Worm (Caenorhabditis elegans): Measurements from ENCODE around the gene col-98.

col-98 gene

ce11 chrIII:13059335-13059734 is 40.5 kb downstream of the col-98 start (continued):
- TF ChIP-seq lin-39 (tag; optimal IDR thresholded peaks at IDR 0.05) (no peak), dmd-6 (GFP tag; IDR thresholded peaks at IDR 0.05) (peak; percentile 79), vab-7 (GFP tag; IDR thresholded peaks at IDR 0.05) (no peak), mep-1 (tag; optimal IDR thresholded peaks at IDR 0.05) (peak; percentile 11), cey-2 (tag; optimal IDR thresholded peaks at IDR 0.05; ENCODE audit: borderline replicate concordance, insufficient read depth) (no peak), nhr-28 (tag; optimal IDR thresholded peaks at IDR 0.05) (peak; percentile 86), ceh-20 (GFP tag; IDR thresholded peaks at IDR 0.05) (no peak), fos-1 (tag; optimal IDR thresholded peaks at IDR 0.05) (no peak), spr-1 (tag; optimal IDR thresholded peaks at IDR 0.05) (no peak), dmd-9 (GFP tag; IDR thresholded peaks at IDR 0.05) (no peak), duxl-1 (tag; optimal IDR thresholded peaks at IDR 0.05; ENCODE audit: poor library complexity) (no peak), unc-39 (tag; optimal IDR thresholded peaks at IDR 0.05) (no peak)

- TF ChIP-seq mep-1 (tag; optimal IDR thresholded peaks at IDR 0.05) (peak; percentile 91), ZK546.5 (tag; optimal IDR thresholded peaks at IDR 0.05) (no peak), T26A8.4 (GFP tag; IDR thresholded peaks at IDR 0.05) (peak; percentile 71), egl-43 (GFP tag; IDR thresholded peaks at IDR 0.05) (peak; percentile 26; the same call in 1 of the 2 replicates), T20F7.1 (GFP tag; optimal IDR thresholded peaks at IDR 0.05) (peak; percentile 80), lin-39 (tag; optimal IDR thresholded peaks at IDR 0.05) (peak; percentile 64), Y105C5A.15 (GFP tag; IDR thresholded peaks at IDR 0.05) (no peak), tra-1 (GFP tag; IDR thresholded peaks at IDR 0.05) (peak; percentile 89), ctbp-1 (GFP tag; IDR thresholded peaks at IDR 0.05) (peak; percentile 79), lin-1 (GFP tag; IDR thresholded peaks at IDR 0.05) (peak; percentile 14; the same call in 1 of the 2 replicates), nhr-42 (GFP tag; IDR thresholded peaks at IDR 0.05) (no peak), mes-2 (tag; optimal IDR thresholded peaks at IDR 0.05; ENCODE audit: poor library complexity, severe bottlenecking) (peak; percentile 83), unc-39 (tag; optimal IDR thresholded peaks at IDR 0.05) (peak; percentile 23), aha-1 (tag) (peak; percentile 97), spr-3 (GFP tag; optimal IDR thresholded peaks at IDR 0.05) (peak; percentile 12), unc-62 (GFP tag; optimal IDR thresholded peaks at IDR 0.05 in 1 of 2) (peak in 1 of 2 experiments; percentile 99), unc-62 (tag; optimal IDR thresholded peaks at IDR 0.05) (no peak), dmd-6 (GFP tag; IDR thresholded peaks at IDR 0.05) (peak; percentile 89), fos-1 (tag; optimal IDR thresholded peaks at IDR 0.05) (no peak), Y75B8A.6 (GFP tag; IDR thresholded peaks at IDR 0.05) (no peak), zfp-2 (tag; optimal IDR thresholded peaks at IDR 0.05) (peak; percentile 4), nhr-11 (tag; optimal IDR thresholded peaks at IDR 0.05) (peak; percentile 90), F37D6.2 (tag; optimal IDR thresholded peaks at IDR 0.05) (peak; percentile 77), nhr-102 (tag; optimal IDR thresholded peaks at IDR 0.05) (peak; percentile 72), hlh-30 (tag; optimal IDR thresholded peaks at IDR 0.05; ENCODE audit: insufficient read depth) (peak; percentile 99), rbr-2 (tag; optimal IDR thresholded peaks at IDR 0.05) (peak; percentile 81), ama-1 (optimal IDR thresholded peaks at IDR 0.05) (peak; percentile 99), daf-16 (GFP tag; optimal IDR thresholded peaks at IDR 0.05) (peak in 1 of 2 experiments; percentile 47), daf-16 (tag; optimal IDR thresholded peaks at IDR 0.05) (peak; percentile 79), duxl-1 (tag; optimal IDR thresholded peaks at IDR 0.05; ENCODE audit: poor library complexity) (peak; percentile 15), nhr-10 (tag; optimal IDR thresholded peaks at IDR 0.05) (peak; percentile 17), gei-8 (GFP tag; optimal IDR thresholded peaks at IDR 0.05) (no peak), pha-4 (GFP tag; IDR thresholded peaks at IDR 0.05) (peak; percentile 66; the same call in 1 of the 2 replicates), pha-4 (tag; optimal IDR thresholded peaks at IDR 0.05) (peak; percentile 77), ces-1 (GFP tag; optimal IDR thresholded peaks at IDR 0.05) (peak; percentile 80), saeg-2 (GFP tag; IDR thresholded peaks at IDR 0.05) (0 out of 2 replicates have a peak, but pooled peaks have one; percentile 9), mdl-1 (tag; optimal IDR thresholded peaks at IDR 0.05) (peak; percentile 51 to 90), hif-1 (tag; optimal IDR thresholded peaks at IDR 0.05) (peak in 1 of 2 experiments; percentile 55), Y48G9A.11 (GFP tag; IDR thresholded peaks at IDR 0.05) (no peak), fkh-10 (GFP tag; optimal IDR thresholded peaks at IDR 0.05) (peak; percentile 97), jun-1 (tag; optimal IDR thresholded peaks at IDR 0.05) (peak; percentile 68), lin-38 (GFP tag; IDR thresholded peaks at IDR 0.05) (peak; percentile 52), dpl-1 (GFP tag; optimal IDR thresholded peaks at IDR 0.05) (peak; percentile 61)
These were observed 42.3 kb downstream of the col-98 start for ce11 chrIII:13061136-13061535.

Data from whole organism, L4 larva.